Worm (Caenorhabditis elegans) whole organism, L4/young adult: ENCODE results near the gene ZC395.5.

ENCODE experiments used
- W03F9.2 ChIP-seq: fragments of 150-350 bp; optimal IDR thresholded peaks from 2 replicates; lab custom pipeline; 2014; ENCODE audit warnings: missing biosample characterization, missing genetic modification characterization
- him-1 ChIP-seq: sonication (generic microtip); optimal IDR thresholded peaks from 2 replicates; lab custom pipeline; 2016; ENCODE audit warnings: missing genotype, missing genetic modification reagents, missing genetic modification characterization, missing compliant biosample characterization

ce11 chrIII:5228839-5229238 lies 38.8 kb upstream of the ZC395.5 start:
- no peak for TF ChIP-seq him-1 (tag; lab: Kevin White, UChicago)
- TF ChIP-seq W03F9.2 (tag; lab: Kevin White, UChicago) = no peak
